Worm (Caenorhabditis elegans) whole organism, L4 larva: ENCODE data around the gene C03C10.7.

Experiments
- F44E2.7 ChIP-seq: fragments of 200-800 bp; sonication (Bioruptor generic); IDR thresholded peaks from 2 replicates; pipeline ENCODE4 v2.1.2; 2022; ENCODE audit warnings: missing genetic modification characterization, missing compliant biosample characterization
- ama-1 ChIP-seq: fragments of 150-350 bp; optimal IDR thresholded peaks from 2 replicates; lab custom pipeline; 2014; ENCODE audit warnings: inconsistent platforms, mixed read lengths
- dmd-8 ChIP-seq: fragments of 200-800 bp; sonication (Bioruptor generic); IDR thresholded peaks from 2 replicates; pipeline ENCODE4 v1.3.6; 2022; ENCODE audit warnings: missing genetic modification characterization, missing compliant biosample characterization
- lim-7 ChIP-seq: fragments of 200-800 bp; sonication (Bioruptor generic); IDR thresholded peaks from 2 replicates; pipeline ENCODE4 v1.3.6; 2022; ENCODE audit warnings: missing genetic modification characterization, missing compliant biosample characterization
- lin-13 ChIP-seq: fragments of 150-350 bp; optimal IDR thresholded peaks from 2 replicates; lab custom pipeline; 2014; ENCODE audit warnings: missing biosample characterization, missing genetic modification reagents, missing genetic modification characterization
- mes-2 ChIP-seq: sonication (generic microtip); optimal IDR thresholded peaks from 2 replicates; lab custom pipeline; 2016; ENCODE audit warnings: missing genotype, mild to moderate bottlenecking, missing genetic modification characterization, missing compliant biosample characterization; ENCODE audit not compliant: poor library complexity, severe bottlenecking
- mxl-2 ChIP-seq: fragments of 200-800 bp; sonication (Bioruptor generic); conservative IDR thresholded peaks from 2 replicates; pipeline ENCODE4 v1.3.6; 2022; ENCODE audit warnings: missing genetic modification reagents, missing genetic modification characterization, missing compliant biosample characterization
- nhr-11 ChIP-seq: fragments of 150-350 bp; optimal IDR thresholded peaks from 2 replicates; lab custom pipeline; 2014; ENCODE audit warnings: missing biosample characterization, missing genetic modification characterization
- nhr-237 ChIP-seq: sonication (generic microtip); optimal IDR thresholded peaks from 2 replicates; lab custom pipeline; 2017; ENCODE audit warnings: missing biosample characterization, missing genetic modification characterization
- nhr-41 ChIP-seq: fragments of 200-800 bp; sonication (Bioruptor generic); IDR thresholded peaks from 2 replicates; pipeline ENCODE4 v1.3.6; 2022; ENCODE audit warnings: missing genetic modification reagents, missing genetic modification characterization, missing compliant biosample characterization
- nhr-77 ChIP-seq: fragments of 150-350 bp; optimal IDR thresholded peaks from 2 replicates; lab custom pipeline; 2014; ENCODE audit warnings: missing biosample characterization, missing genetic modification characterization
- snpc-4 ChIP-seq: fragments of 150-350 bp; optimal IDR thresholded peaks from 2 replicates; lab custom pipeline; 2014; ENCODE audit warnings: missing biosample characterization, missing genetic modification characterization
- ztf-11 ChIP-seq: fragments of 150-350 bp; optimal IDR thresholded peaks from 2 replicates; lab custom pipeline; 2014; ENCODE audit warnings: missing biosample characterization, missing genetic modification characterization

DNA sequence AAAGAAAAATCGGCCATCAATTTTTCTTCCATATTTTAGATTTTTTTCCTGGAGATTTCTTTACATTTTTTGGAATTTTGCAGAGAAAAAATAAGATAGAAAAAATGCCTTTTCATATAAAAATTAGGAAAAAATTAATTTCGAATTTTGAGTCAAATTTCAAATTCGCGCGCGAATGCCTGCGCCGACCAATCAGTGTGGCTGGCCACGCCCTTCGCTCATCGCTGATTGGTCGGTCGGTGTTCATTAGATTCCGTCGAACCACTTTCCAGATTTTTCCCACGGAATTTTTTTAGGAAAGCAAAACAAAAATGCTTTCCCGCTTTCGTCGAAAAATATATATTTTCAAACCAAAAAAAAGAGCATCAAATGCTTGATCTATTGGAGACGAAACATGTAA is 24.5 kb downstream of the C03C10.7 start:
- TF ChIP-seq nhr-11 (tag; lab: Kevin White, UChicago) (no peak), lin-13 (GFP tag; lab: Kevin White, UChicago) (no peak), F44E2.7 (GFP tag; lab: Robert Waterston, UW) (no peak), snpc-4 (tag; lab: Kevin White, UChicago) (no peak), lim-7 (GFP tag; lab: Robert Waterston, UW) (no peak), nhr-237 (tag; lab: Kevin White, UChicago) (no peak), nhr-77 (tag; lab: Kevin White, UChicago) (no peak), nhr-41 (GFP tag; lab: Robert Waterston, UW) (no peak), mxl-2 (GFP tag; lab: Robert Waterston, UW) (no peak), mes-2 (tag; lab: Kevin White, UChicago) (no peak), ama-1 (lab: Kevin White, UChicago) (no peak), ztf-11 (no peak), dmd-8 (GFP tag; lab: Robert Waterston, UW) (no peak)
